Worm (Caenorhabditis elegans): ENCODE data around the gene nfi-1.

DNA sequence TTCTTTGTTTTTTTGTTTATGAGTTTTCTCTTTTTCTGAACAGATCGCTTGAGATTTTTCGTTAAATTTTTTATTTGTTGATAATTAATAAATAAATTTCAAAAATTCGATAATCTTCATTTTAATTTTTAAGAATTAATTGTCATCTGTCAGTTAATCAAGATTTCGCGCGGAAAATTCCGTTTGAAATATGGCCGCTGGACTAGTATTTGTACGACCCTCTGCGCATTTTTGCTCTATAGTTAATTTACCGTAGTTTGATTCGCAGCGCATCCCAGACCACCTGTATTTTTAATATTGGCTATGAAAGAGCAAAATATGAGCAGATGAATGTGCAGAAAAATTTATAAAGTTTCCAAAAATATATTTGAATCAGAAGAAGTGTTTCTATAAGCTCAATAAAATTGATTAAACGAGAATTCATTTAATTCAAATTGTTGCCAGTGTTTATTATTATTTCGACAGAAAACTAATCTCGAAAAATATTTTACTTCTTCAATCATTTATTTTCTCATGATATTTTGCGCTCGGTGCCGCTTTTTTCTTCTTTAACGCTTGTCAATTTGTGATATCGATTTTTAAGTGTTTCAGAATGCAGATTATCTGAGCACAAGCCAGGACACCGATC, at the start of gene nfi-1:
- TF ChIP-seq ztf-29 (GFP tag; IDR thresholded peaks at IDR 0.05) = no peak
- TF ChIP-seq cog-1 (tag; optimal IDR thresholded peaks at IDR 0.05) = no peak
- no peak for TF ChIP-seq flt-1 (GFP tag; IDR thresholded peaks at IDR 0.05)
